Worm (Caenorhabditis elegans): Measurements from ENCODE around the gene Y57G7A.5.

Gene Y57G7A.5

DNA sequence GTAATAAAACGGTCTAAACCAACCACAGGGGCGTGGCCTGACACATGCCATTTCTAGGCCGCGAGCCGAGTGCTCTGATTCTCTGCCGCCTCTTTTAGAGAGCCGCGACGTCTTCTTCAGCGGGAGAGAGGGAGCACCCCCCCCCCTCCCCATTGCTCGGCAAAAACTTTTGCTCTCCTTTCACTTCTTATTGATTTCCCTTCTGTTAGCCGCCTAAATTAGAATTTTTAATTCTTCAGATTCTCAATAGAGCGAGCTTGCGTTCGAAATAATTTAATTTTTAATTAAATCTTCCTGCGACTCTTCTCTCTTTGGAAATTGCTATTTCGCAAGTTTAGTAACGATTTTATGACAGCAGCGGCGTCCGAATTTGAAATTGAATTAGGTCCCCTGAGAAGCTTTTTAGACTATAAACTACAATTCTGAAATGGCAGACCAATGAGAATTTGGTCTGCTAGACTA is 47.9 kb upstream of the Y57G7A.5 start (continued):
- TF ChIP-seq mes-2 (tag; optimal IDR thresholded peaks at IDR 0.05; ENCODE audit: poor library complexity, severe bottlenecking): peak; percentile 40
- no peak for TF ChIP-seq spr-1 (tag; optimal IDR thresholded peaks at IDR 0.05)
- TF ChIP-seq ces-1 (GFP tag; optimal IDR thresholded peaks at IDR 0.05): peak; percentile 77
- no peak for TF ChIP-seq php-3 (GFP tag; IDR thresholded peaks at IDR 0.05)
- no peak for TF ChIP-seq ceh-44 (GFP tag; IDR thresholded peaks at IDR 0.05)
- no peak for TF ChIP-seq nhr-42 (GFP tag; IDR thresholded peaks at IDR 0.05)
- TF ChIP-seq fos-1 (tag; optimal IDR thresholded peaks at IDR 0.05): no peak
- 0 out of 2 replicates have a peak, but pooled peaks have one; percentile 15 for TF ChIP-seq dmd-6 (GFP tag; IDR thresholded peaks at IDR 0.05)
- no peak for TF ChIP-seq cey-2 (tag; optimal IDR thresholded peaks at IDR 0.05; ENCODE audit: borderline replicate concordance, insufficient read depth)
- peak; percentile 80 for TF ChIP-seq F49E8.2 (tag; optimal IDR thresholded peaks at IDR 0.05; ENCODE audit: borderline replicate concordance)
- TF ChIP-seq snpc-4 (tag; optimal IDR thresholded peaks at IDR 0.05): no peak
- no peak for TF ChIP-seq F10B5.3 (tag; optimal IDR thresholded peaks at IDR 0.05)
- TF ChIP-seq pha-4 (GFP tag; IDR thresholded peaks at IDR 0.05): peak; percentile 20; the same call in 1 of the 2 replicates
- TF ChIP-seq pha-4 (tag; optimal IDR thresholded peaks at IDR 0.05): no peak
- no peak for TF ChIP-seq duxl-1 (tag; optimal IDR thresholded peaks at IDR 0.05; ENCODE audit: poor library complexity)
- peak; percentile 66 for TF ChIP-seq hmg-1.1 (GFP tag; IDR thresholded peaks at IDR 0.05)
- TF ChIP-seq lin-1 (GFP tag; IDR thresholded peaks at IDR 0.05): no peak
- TF ChIP-seq mdt-29 (GFP tag; IDR thresholded peaks at IDR 0.05): no peak
- TF ChIP-seq ama-1 (optimal IDR thresholded peaks at IDR 0.05): peak; percentile 1
- TF ChIP-seq nhr-6 (tag; optimal IDR thresholded peaks at IDR 0.05): no peak
- TF ChIP-seq tra-1 (GFP tag; IDR thresholded peaks at IDR 0.05): no peak
- TF ChIP-seq saeg-2 (GFP tag; IDR thresholded peaks at IDR 0.05): no peak
- TF ChIP-seq R02D3.7 (tag; optimal IDR thresholded peaks at IDR 0.05): no peak
- peak in 1 of 2 experiments; percentile 12 for TF ChIP-seq hif-1 (tag; optimal IDR thresholded peaks at IDR 0.05)
- no peak for TF ChIP-seq fkh-10 (GFP tag; optimal IDR thresholded peaks at IDR 0.05)
- TF ChIP-seq ZK337.2 (GFP tag; IDR thresholded peaks at IDR 0.05): 0 out of 2 replicates have a peak, but pooled peaks have one; percentile 8
- no peak for TF ChIP-seq dmd-8 (GFP tag; IDR thresholded peaks at IDR 0.05)
- TF ChIP-seq zag-1 (tag; optimal IDR thresholded peaks at IDR 0.05): no peak
- no peak for TF ChIP-seq sdz-12 (GFP tag; optimal IDR thresholded peaks at IDR 0.05)
- TF ChIP-seq gei-8 (GFP tag; optimal IDR thresholded peaks at IDR 0.05): no peak
- TF ChIP-seq dmd-9 (GFP tag; IDR thresholded peaks at IDR 0.05): no peak
- peak in 1 of 2 experiments; percentile 58 for TF ChIP-seq lsy-2 (tag; optimal IDR thresholded peaks at IDR 0.05)
- TF ChIP-seq ZK546.5 (tag; optimal IDR thresholded peaks at IDR 0.05): peak in 1 of 2 experiments; percentile 29
- no peak for TF ChIP-seq D1046.2 (GFP tag; IDR thresholded peaks at IDR 0.05)
- TF ChIP-seq nhr-28 (tag; optimal IDR thresholded peaks at IDR 0.05): no peak
- no peak for TF ChIP-seq nhr-111 (GFP tag; optimal IDR thresholded peaks at IDR 0.05)
- TF ChIP-seq unc-130 (GFP tag; optimal IDR thresholded peaks at IDR 0.05): peak; percentile 21
- no peak for TF ChIP-seq aly-2 (tag; optimal IDR thresholded peaks at IDR 0.05)
- peak; percentile 72 for TF ChIP-seq mep-1 (tag; optimal IDR thresholded peaks at IDR 0.05)
- TF ChIP-seq aha-1 (tag): peak; percentile 94
- TF ChIP-seq Y75B8A.6 (GFP tag; IDR thresholded peaks at IDR 0.05): no peak
- TF ChIP-seq lim-7 (GFP tag; IDR thresholded peaks at IDR 0.05): 0 out of 2 replicates have a peak, but pooled peaks have one; percentile 4
- peak; percentile 32 for TF ChIP-seq nhr-102 (tag; optimal IDR thresholded peaks at IDR 0.05)
